Worm (Caenorhabditis elegans): ENCODE data around the gene clp-7.

DNA sequence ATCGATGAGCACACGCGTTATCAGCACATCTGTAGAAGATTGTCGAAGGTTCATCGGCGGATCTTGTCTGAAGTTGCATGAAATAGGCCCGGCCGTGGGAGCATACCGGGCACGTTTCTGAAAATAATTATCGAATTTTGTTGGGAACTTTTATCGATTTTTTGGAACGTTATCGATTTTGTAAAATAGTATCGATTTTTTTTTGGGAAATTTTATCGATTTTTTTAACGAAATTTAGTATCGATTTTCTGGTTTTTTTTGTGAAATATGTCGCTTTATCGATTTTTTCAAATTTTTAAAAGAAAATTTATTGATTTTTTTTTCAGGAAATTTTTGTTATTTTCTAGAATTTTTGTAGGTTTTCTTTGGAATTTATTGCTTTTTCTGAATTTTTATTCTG, 37.0 kb downstream of the clp-7 start:
- TF ChIP-seq snpc-4 (tag; optimal IDR thresholded peaks at IDR 0.05) (no peak), ztf-1 (GFP tag; conservative IDR thresholded peaks at IDR 0.05) (no peak), skn-1 (tag; optimal IDR thresholded peaks at IDR 0.05) (no peak), ztf-4 (tag; optimal IDR thresholded peaks at IDR 0.05) (no peak), R02D3.7 (tag; optimal IDR thresholded peaks at IDR 0.05) (no peak)

Data from whole organism, L2 larva.